Worm (Caenorhabditis elegans) whole organism, L1 larva: ENCODE results near the gene Y81B9A.3.

Experiments
- mdl-1 ChIP-seq, 2 experiments: fragments of 150-350 bp; optimal IDR thresholded peaks; 2 replicates each; lab custom pipeline; 2014 to 2017; ENCODE audit warnings: missing biosample characterization in 2 of 2, missing genetic modification characterization in 2 of 2, inconsistent platforms in 1 of 2
- unc-62 ChIP-seq: fragments of 150-350 bp; optimal IDR thresholded peaks from 2 replicates; lab custom pipeline; 2014; ENCODE audit warnings: missing biosample characterization, missing genetic modification reagents, missing genetic modification characterization

ce11 chrX:9161253-9161904, 20.9 kb upstream of the Y81B9A.3 start:
- no peak for TF ChIP-seq unc-62 (GFP tag; lab: Kevin White, UChicago)
- TF ChIP-seq mdl-1 (tag; optimal IDR thresholded peaks at IDR 0.05; lab: Kevin White, UChicago) = no peak
